Fruit fly (Drosophila melanogaster) whole organism, wandering third instar larva: ENCODE measurements around the gene CG4287.

ENCODE experiments used
- Abd-B ChIP-seq: fragments of >200 bp; optimal IDR thresholded peaks from 2 replicates; lab custom pipeline; 2017; ENCODE audit warnings: missing biosample characterization, missing genetic modification characterization
- Hnf4 ChIP-seq: fragments of 200-800 bp; sonication (Bioruptor generic); optimal IDR thresholded peaks from 2 replicates; lab custom pipeline; 2016; ENCODE audit warnings: missing biosample characterization, mild to moderate bottlenecking, missing genetic modification characterization
- OdsH ChIP-seq: fragments of 200-800 bp; sonication (Bioruptor generic); optimal IDR thresholded peaks from 2 replicates; lab custom pipeline; 2016; ENCODE audit warnings: missing biosample characterization, mild to moderate bottlenecking, missing genetic modification characterization
- Rel ChIP-seq, 2 experiments: fragments of 200-800 bp; sonication (Bioruptor generic) in 1 of 2; optimal IDR thresholded peaks; 2 replicates in 1 of 2; 3 replicates in 1 of 2; lab custom pipeline; 2016 to 2019; ENCODE audit warnings: mild to moderate bottlenecking in 2 of 2, missing biosample characterization in 2 of 2, missing genetic modification characterization in 2 of 2, moderate library complexity in 1 of 2
- fru ChIP-seq: fragments of 200-800 bp; sonication (Bioruptor generic); optimal IDR thresholded peaks from 3 replicates; lab custom pipeline; 2016; ENCODE audit warnings: missing biosample characterization, mild to moderate bottlenecking, missing genetic modification characterization
- psq ChIP-seq: fragments of 200-800 bp; sonication (Bioruptor generic); optimal IDR thresholded peaks from 3 replicates; lab custom pipeline; 2017; ENCODE audit warnings: missing biosample characterization, mild to moderate bottlenecking, missing genetic modification characterization, moderate library complexity
- sage ChIP-seq: fragments of 200-800 bp; sonication (Bioruptor generic); optimal IDR thresholded peaks from 2 replicates; lab custom pipeline; 2016; ENCODE audit warnings: missing biosample characterization, mild to moderate bottlenecking, missing genetic modification characterization

dm6 chr3R:15993139-15993804 is 29.6 kb upstream of the CG4287 start:
- no peak for TF ChIP-seq OdsH (GFP tag; lab: Kevin White, UChicago)
- no peak for TF ChIP-seq Hnf4 (GFP tag; lab: Kevin White, UChicago)
- no peak for TF ChIP-seq Abd-B (GFP tag; lab: Kevin White, UChicago)
- peak; percentile 49 for TF ChIP-seq psq (GFP tag; lab: Kevin White, UChicago)
- no peak for TF ChIP-seq fru (GFP tag; lab: Kevin White, UChicago)
- TF ChIP-seq sage (GFP tag; lab: Kevin White, UChicago), result no peak
- TF ChIP-seq Rel (GFP tag; optimal IDR thresholded peaks at IDR 0.05; lab: Kevin White, UChicago), result no peak
- TF ChIP-seq Rel (tag; optimal IDR thresholded peaks at IDR 0.05; lab: Kevin White, UChicago), result peak; percentile 55
